Fruit fly (Drosophila melanogaster): ENCODE results near the gene Nmd3.

dm6 chrX:2138342-2138416 is 46.3 kb downstream of the Nmd3 start, which contains the start of gene ph-p:
- TF ChIP-seq EcR (GFP tag; optimal IDR thresholded peaks at IDR 0.05) (no peak), D1 (tag; optimal IDR thresholded peaks at IDR 0.05) (no peak)

Measured in whole organism, pupa.